Worm (Caenorhabditis elegans) whole organism, young adult: ENCODE results near the gene grl-6.

Experiments used
- F49E8.2 ChIP-seq: sonication (generic microtip); optimal IDR thresholded peaks from 3 replicates; lab custom pipeline; 2017; ENCODE audit warnings: missing genetic modification characterization, mild to moderate bottlenecking, missing compliant biosample characterization, antibody characterized with exemption, moderate library complexity; ENCODE audit not compliant: insufficient read depth
- T26A5.8 ChIP-seq: sonication (generic microtip); optimal IDR thresholded peaks from 2 replicates; lab custom pipeline; 2016; ENCODE audit warnings: missing genetic modification characterization, missing compliant biosample characterization
- attf-3 ChIP-seq: fragments of 200-800 bp; sonication (Bioruptor generic); conservative IDR thresholded peaks from 2 replicates; pipeline ENCODE4 v1.3.6; 2022; ENCODE audit warnings: missing genetic modification reagents, missing genetic modification characterization, missing compliant biosample characterization
- attf-5 ChIP-seq: fragments of 200-800 bp; sonication (Bioruptor generic); optimal IDR thresholded peaks from 2 replicates; lab custom pipeline; 2018; ENCODE audit warnings: mild to moderate bottlenecking, missing genetic modification characterization, missing compliant biosample characterization
- die-1 ChIP-seq: sonication (generic microtip); optimal IDR thresholded peaks from 2 replicates; lab custom pipeline; 2016; ENCODE audit warnings: missing genotype, mild to moderate bottlenecking, missing genetic modification characterization, missing compliant biosample characterization
- fkh-3 ChIP-seq: sonication (generic microtip); optimal IDR thresholded peaks from 2 replicates; lab custom pipeline; 2016; ENCODE audit warnings: mild to moderate bottlenecking, missing genetic modification characterization, missing compliant biosample characterization
- hmg-1.2 ChIP-seq: fragments of 200-800 bp; sonication (Bioruptor generic); IDR thresholded peaks from 2 replicates; pipeline ENCODE4 v1.3.6; 2022; ENCODE audit warnings: missing genetic modification reagents, missing genetic modification characterization, missing compliant biosample characterization
- let-607 ChIP-seq, 2 experiments: fragments of 200-800 bp in 1 of 2; sonication (Bioruptor generic) in 1 of 2; sonication (generic microtip) in 1 of 2; optimal IDR thresholded peaks; 2 replicates each; lab custom pipeline; 2016 to 2018; ENCODE audit warnings: mild to moderate bottlenecking in 2 of 2, missing compliant biosample characterization in 2 of 2, missing genetic modification characterization in 2 of 2, moderate library complexity in 2 of 2, missing genotype in 1 of 2
- nhr-179 ChIP-seq: sonication (generic microtip); optimal IDR thresholded peaks from 2 replicates; lab custom pipeline; 2016; ENCODE audit warnings: mild to moderate bottlenecking, missing genetic modification characterization, missing compliant biosample characterization
- nhr-90 ChIP-seq: sonication (generic microtip); optimal IDR thresholded peaks from 2 replicates; lab custom pipeline; 2016; ENCODE audit warnings: missing genotype, mild to moderate bottlenecking, missing genetic modification characterization, missing compliant biosample characterization
- pha-4 ChIP-seq: fragments of 150-350 bp; sonication (generic microtip); optimal IDR thresholded peaks from 2 replicates; lab custom pipeline; 2014; ENCODE audit warnings: missing biosample characterization, missing genetic modification reagents, missing genetic modification characterization
- zfh-2 ChIP-seq: fragments of 200-800 bp; sonication (Bioruptor generic); conservative IDR thresholded peaks from 2 replicates; pipeline ENCODE4 v1.3.6; 2022; ENCODE audit warnings: missing genetic modification reagents, missing genetic modification characterization, missing compliant biosample characterization

DNA sequence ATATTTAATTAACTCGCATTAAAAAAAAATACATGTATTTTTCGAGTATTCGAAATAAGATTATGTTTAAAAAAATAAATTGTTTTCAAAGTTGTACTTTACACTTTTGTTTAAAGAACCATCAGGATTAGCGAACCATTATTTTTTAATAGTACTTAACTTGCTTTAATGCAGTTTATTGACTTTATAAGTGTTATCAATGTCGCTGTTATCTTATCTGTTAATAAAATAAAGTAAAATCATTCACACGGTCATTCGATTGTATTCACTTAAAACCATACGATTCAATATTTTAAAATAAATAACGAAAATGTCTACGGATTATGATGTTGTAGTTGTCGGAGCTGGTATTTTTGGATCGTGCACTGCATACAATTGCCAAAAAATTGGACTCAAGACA is 25.8 kb upstream of the grl-6 start, which contains the start of gene C15B12.1:
- TF ChIP-seq hmg-1.2 (GFP tag; lab: Robert Waterston, UW) (no peak), nhr-90 (tag; lab: Kevin White, UChicago) (no peak), attf-5 (GFP tag; lab: Kevin White, UChicago) (no peak), F49E8.2 (tag; lab: Kevin White, UChicago) (no peak), zfh-2 (GFP tag; lab: Robert Waterston, UW) (no peak), die-1 (tag; lab: Kevin White, UChicago) (no peak), T26A5.8 (tag; lab: Kevin White, UChicago) (no peak), nhr-179 (tag; lab: Kevin White, UChicago) (no peak), let-607 (tag; optimal IDR thresholded peaks at IDR 0.05; lab: Kevin White, UChicago) (no peak), attf-3 (no peak), fkh-3 (tag; lab: Kevin White, UChicago) (no peak), pha-4 (tag; lab: Kevin White, UChicago) (no peak)
